Fruit fly (Drosophila melanogaster) whole organism, embryonic: ENCODE data around the gene RAF2.
A peak's percentile ranks its signal among the peaks of the same experiment; 100 is the strongest.

ENCODE experiments used
- Abd-B ChIP-seq: fragments of 200-800 bp; sonication (Bioruptor generic); optimal IDR thresholded peaks from 2 replicates; lab custom pipeline; 2018; ENCODE audit warnings: missing biosample characterization, mild to moderate bottlenecking, missing genetic modification characterization, moderate library complexity
- Atf6 ChIP-seq: fragments of 200-800 bp; sonication (Bioruptor generic); IDR thresholded peaks from 2 replicates; pipeline ENCODE4 v1.3.6; 2022; ENCODE audit warnings: missing biosample characterization, missing genetic modification characterization
- Blimp-1 ChIP-seq: fragments of 200-800 bp; sonication (Bioruptor generic); optimal IDR thresholded peaks from 3 replicates; lab custom pipeline; 2018; ENCODE audit warnings: missing biosample characterization, missing genetic modification characterization, mild to moderate bottlenecking, moderate library complexity, missing genetic modification reagents
- CG10462 ChIP-seq: fragments of 200-800 bp; sonication (Bioruptor generic); optimal IDR thresholded peaks from 2 replicates; lab custom pipeline; 2016; ENCODE audit warnings: missing biosample characterization, missing genetic modification characterization
- CG11456 ChIP-seq: fragments of 200-800 bp; sonication (Bioruptor generic); IDR thresholded peaks from 3 replicates; pipeline ENCODE4 v1.3.6; 2022; ENCODE audit warnings: missing biosample characterization, missing genetic modification characterization
- CG12769 ChIP-seq: fragments of 200-800 bp; sonication (Bioruptor generic); optimal IDR thresholded peaks from 2 replicates; lab custom pipeline; 2019; ENCODE audit warnings: missing biosample characterization, mild to moderate bottlenecking, missing genetic modification characterization, moderate library complexity
- CG13775 ChIP-seq: fragments of 200-800 bp; sonication (Bioruptor generic); optimal IDR thresholded peaks from 3 replicates; lab custom pipeline; 2017; ENCODE audit warnings: missing biosample characterization, mild to moderate bottlenecking, missing genetic modification characterization
- CG18011 ChIP-seq: fragments of 200-800 bp; sonication (Bioruptor generic); optimal IDR thresholded peaks from 2 replicates; lab custom pipeline; 2017; ENCODE audit warnings: missing biosample characterization, missing genetic modification characterization, mild to moderate bottlenecking, moderate library complexity, missing genotype
- CG1832 ChIP-seq: fragments of 200-800 bp; sonication (Bioruptor generic); optimal IDR thresholded peaks from 2 replicates; lab custom pipeline; 2017; ENCODE audit warnings: missing biosample characterization, mild to moderate bottlenecking, missing genetic modification characterization, inconsistent platforms
- CG18619 ChIP-seq: fragments of 200-800 bp; sonication (Bioruptor generic); optimal IDR thresholded peaks from 3 replicates; lab custom pipeline; 2017; ENCODE audit warnings: missing biosample characterization, mild to moderate bottlenecking, missing genetic modification characterization
- CG2116 ChIP-seq: fragments of 200-800 bp; sonication (Bioruptor generic); optimal IDR thresholded peaks from 3 replicates; lab custom pipeline; 2018; ENCODE audit warnings: missing biosample characterization, mild to moderate bottlenecking, missing genetic modification characterization
- CG32532 ChIP-seq: fragments of 200-800 bp; sonication (Bioruptor generic); IDR thresholded peaks from 2 replicates; pipeline ENCODE4 v1.3.6; 2022; ENCODE audit warnings: missing biosample characterization, missing genetic modification characterization
- CG43689 ChIP-seq: fragments of 200-800 bp; sonication (Bioruptor generic); IDR thresholded peaks from 2 replicates; pipeline ENCODE4 v1.3.6; 2022; ENCODE audit warnings: missing biosample characterization, missing genetic modification characterization
- CG6175 ChIP-seq: fragments of 200-800 bp; sonication (Bioruptor generic); IDR thresholded peaks from 3 replicates; pipeline ENCODE4 v1.3.6; 2022; ENCODE audit warnings: missing biosample characterization, missing genetic modification characterization
- CG8924 ChIP-seq: fragments of 200-800 bp; optimal IDR thresholded peaks from 3 replicates; lab custom pipeline; 2019; ENCODE audit warnings: missing biosample characterization, mild to moderate bottlenecking, missing genetic modification characterization, moderate library complexity
- CG9876 ChIP-seq: fragments of 200-800 bp; sonication (Bioruptor generic); optimal IDR thresholded peaks from 2 replicates; lab custom pipeline; 2016; ENCODE audit warnings: missing biosample characterization, missing genetic modification characterization
- Dek ChIP-seq: fragments of 200-800 bp; sonication (Bioruptor generic); optimal IDR thresholded peaks from 3 replicates; lab custom pipeline; 2019; ENCODE audit warnings: missing biosample characterization, mild to moderate bottlenecking, missing genetic modification characterization, moderate library complexity
- Dp ChIP-seq: fragments of 200-800 bp; sonication (Bioruptor generic); optimal IDR thresholded peaks from 2 replicates; lab custom pipeline; 2018; ENCODE audit warnings: missing biosample characterization, mild to moderate bottlenecking, missing genetic modification characterization, moderate library complexity
- Dref ChIP-seq: fragments of 200-800 bp; sonication (Bioruptor generic); IDR thresholded peaks from 2 replicates; pipeline ENCODE4 v1.3.6; 2022; ENCODE audit warnings: missing biosample characterization, missing genetic modification characterization
- Ets65A ChIP-seq: fragments of 200-800 bp; sonication (Bioruptor generic); peaks from one replicate; lab custom pipeline; 2016; ENCODE audit warnings: missing biosample characterization, missing genetic modification characterization
- Gug ChIP-seq: fragments of 200-800 bp; sonication (Bioruptor generic); IDR thresholded peaks from 4 replicates; pipeline ENCODE4 v1.3.6; 2022; ENCODE audit warnings: missing biosample characterization, missing genetic modification characterization
- HLH4C ChIP-seq: fragments of 200-800 bp; sonication (Bioruptor generic); IDR thresholded peaks from 3 replicates; pipeline ENCODE4 v1.3.6; 2022; ENCODE audit warnings: missing biosample characterization, missing genetic modification characterization; ENCODE audit not compliant: partially characterized antibody
- Hsf ChIP-seq: fragments of 200-800 bp; sonication (Bioruptor generic); optimal IDR thresholded peaks from 3 replicates; lab custom pipeline; 2016; ENCODE audit warnings: missing biosample characterization, missing genetic modification characterization
- MESR4 ChIP-seq: fragments of 200-800 bp; sonication (Bioruptor generic); optimal IDR thresholded peaks from 2 replicates; lab custom pipeline; 2018; ENCODE audit warnings: missing biosample characterization, mild to moderate bottlenecking, missing genetic modification characterization, moderate library complexity
- Med ChIP-seq: fragments of 200-800 bp; sonication (Bioruptor generic); peaks from one replicate; lab custom pipeline; 2016; ENCODE audit warnings: missing biosample characterization, missing genetic modification characterization, mild to moderate bottlenecking, inconsistent platforms, moderate library complexity
- Myb ChIP-seq: fragments of 200-800 bp; sonication (Bioruptor generic); optimal IDR thresholded peaks from 2 replicates; lab custom pipeline; 2016; ENCODE audit warnings: missing biosample characterization, missing genetic modification characterization
- NC2α ChIP-seq: fragments of 200-800 bp; sonication (Bioruptor generic); optimal IDR thresholded peaks from 2 replicates; lab custom pipeline; 2016; ENCODE audit warnings: missing biosample characterization, missing genetic modification characterization
- PHDP ChIP-seq: fragments of 200-800 bp; sonication (Bioruptor generic); optimal IDR thresholded peaks from 3 replicates; lab custom pipeline; 2018; ENCODE audit warnings: missing biosample characterization, mild to moderate bottlenecking, missing genetic modification characterization, moderate library complexity
- Six4 ChIP-seq: fragments of 200-800 bp; sonication (Bioruptor generic); optimal IDR thresholded peaks from 2 replicates; lab custom pipeline; 2016; ENCODE audit warnings: missing biosample characterization, missing genetic modification characterization
- Sox100B ChIP-seq: fragments of 200-800 bp; sonication (Bioruptor generic); optimal IDR thresholded peaks from 3 replicates; lab custom pipeline; 2018; ENCODE audit warnings: missing biosample characterization, mild to moderate bottlenecking, missing genetic modification characterization
- Xrp1 ChIP-seq: fragments of 200-800 bp; sonication (Bioruptor generic); IDR thresholded peaks from 2 replicates; pipeline ENCODE4 v1.3.6; 2022; ENCODE audit warnings: missing biosample characterization, missing genetic modification characterization
- chinmo ChIP-seq: fragments of 200-800 bp; sonication (Bioruptor generic); IDR thresholded peaks from 4 replicates; pipeline ENCODE4 v1.3.6; 2022; ENCODE audit warnings: missing biosample characterization, missing genetic modification characterization; ENCODE audit not compliant: partially characterized antibody
- dysf ChIP-seq: fragments of 200-800 bp; sonication (Bioruptor generic); IDR thresholded peaks from 3 replicates; pipeline ENCODE4 v1.3.6; 2022; ENCODE audit warnings: missing biosample characterization, missing genetic modification characterization
- ftz-f1 ChIP-seq: fragments of 200-800 bp; sonication (Bioruptor generic); optimal IDR thresholded peaks from 2 replicates; lab custom pipeline; 2016; ENCODE audit warnings: missing biosample characterization, missing genetic modification characterization
- kay ChIP-seq: fragments of 200-800 bp; sonication (Bioruptor generic); optimal IDR thresholded peaks from 2 replicates; lab custom pipeline; 2016; ENCODE audit warnings: missing biosample characterization, missing genetic modification characterization
- lab ChIP-seq: fragments of 200-800 bp; sonication (Bioruptor generic); optimal IDR thresholded peaks from 3 replicates; lab custom pipeline; 2017; ENCODE audit warnings: missing biosample characterization, missing genetic modification characterization, mild to moderate bottlenecking, moderate library complexity, missing genetic modification reagents
- luna ChIP-seq: fragments of 200-800 bp; sonication (Bioruptor generic); optimal IDR thresholded peaks from 2 replicates; lab custom pipeline; 2016; ENCODE audit warnings: missing biosample characterization, missing genetic modification characterization
- oc ChIP-seq: fragments of 200-800 bp; sonication (Bioruptor generic); optimal IDR thresholded peaks from 2 replicates; lab custom pipeline; 2018; ENCODE audit warnings: missing biosample characterization, mild to moderate bottlenecking, missing genetic modification characterization, moderate library complexity
- onecut ChIP-seq: fragments of 200-800 bp; sonication (Bioruptor generic); IDR thresholded peaks from 2 replicates; pipeline ENCODE4 v1.3.6; 2022; ENCODE audit warnings: missing biosample characterization, missing genetic modification characterization
- pfk ChIP-seq: fragments of 200-800 bp; sonication (Bioruptor generic); optimal IDR thresholded peaks from 2 replicates; lab custom pipeline; 2018; ENCODE audit warnings: missing biosample characterization, mild to moderate bottlenecking, missing genetic modification characterization, moderate library complexity
- prd ChIP-seq, 3 experiments: fragments of >200 bp in 2 of 3; fragments of 200-800 bp in 1 of 3; sonication (Bioruptor generic) in 1 of 3; optimal IDR thresholded peaks in 2 of 3; IDR thresholded peaks in 1 of 3; 2 replicates in 2 of 3; 3 replicates in 1 of 3; pipeline versions ENCODE4 v1.3.6 to Lab custom; 2017 to 2022; ENCODE audit warnings: missing biosample characterization in 1 of 3, missing genetic modification characterization in 1 of 3
- pros ChIP-seq: fragments of 200-800 bp; sonication (Bioruptor generic); optimal IDR thresholded peaks from 3 replicates; lab custom pipeline; 2019; ENCODE audit warnings: missing biosample characterization, mild to moderate bottlenecking, missing genetic modification characterization, moderate library complexity
- sd ChIP-seq: fragments of 200-800 bp; sonication (Bioruptor generic); optimal IDR thresholded peaks from 3 replicates; lab custom pipeline; 2018; ENCODE audit warnings: missing biosample characterization, mild to moderate bottlenecking, missing genetic modification characterization, moderate library complexity
- stc ChIP-seq: fragments of 200-800 bp; sonication (Bioruptor generic); IDR thresholded peaks from 2 replicates; pipeline ENCODE4 v1.3.6; 2022; ENCODE audit warnings: missing biosample characterization, missing genetic modification characterization
- tll ChIP-seq, 2 experiments: fragments of 200-800 bp in 1 of 2; fragments of >200 bp in 1 of 2; sonication (Bioruptor generic) in 1 of 2; optimal IDR thresholded peaks; 2 replicates each; lab custom pipeline; 2017 to 2019; ENCODE audit warnings: missing biosample characterization in 2 of 2, missing genetic modification characterization in 2 of 2, mild to moderate bottlenecking in 1 of 2, moderate library complexity in 1 of 2
- ttk ChIP-seq: fragments of 200-800 bp; sonication (Bioruptor generic); IDR thresholded peaks from 2 replicates; pipeline ENCODE4 v2.1.2; 2022; ENCODE audit warnings: missing biosample characterization, missing genetic modification characterization
- vvl ChIP-seq: fragments of 200-800 bp; sonication (Bioruptor generic); IDR thresholded peaks from 2 replicates; pipeline ENCODE4 v1.3.6; 2022; ENCODE audit warnings: missing biosample characterization, missing genetic modification characterization
- wek ChIP-seq: fragments of 200-800 bp; sonication (Bioruptor generic); optimal IDR thresholded peaks from 3 replicates; lab custom pipeline; 2018; ENCODE audit warnings: missing biosample characterization, mild to moderate bottlenecking, missing genetic modification characterization, moderate library complexity

RAF2 gene

dm6 chr3L:16385880-16386584, at the start of gene RAF2, which contains the start of gene Agpat3 (continued):
- no peak for TF ChIP-seq prd (optimal IDR thresholded peaks at IDR 0.05; lab: Kevin White, UChicago)
- peak; percentile 67; the same call in 2 of the 3 replicates for TF ChIP-seq prd (GFP tag; IDR thresholded peaks at IDR 0.05; lab: Robert Waterston, UW)
- peak; percentile 85 for TF ChIP-seq Ets65A (GFP tag; lab: Kevin White, UChicago)
- TF ChIP-seq dysf (GFP tag; lab: Robert Waterston, UW) = peak; percentile 56; the same call in 1 of the 3 replicates
- peak; percentile 9 for TF ChIP-seq Dp
- peak; percentile 46 for TF ChIP-seq Dek
- TF ChIP-seq kay (GFP tag; lab: Kevin White, UChicago) = no peak
- peak; percentile 21 for TF ChIP-seq Six4 (GFP tag; lab: Kevin White, UChicago)
- no peak for TF ChIP-seq lab (GFP tag; lab: Kevin White, UChicago)
- no peak for TF ChIP-seq CG1832
- TF ChIP-seq CG13775 = peak; percentile 54
- TF ChIP-seq wek = no peak

DNA sequence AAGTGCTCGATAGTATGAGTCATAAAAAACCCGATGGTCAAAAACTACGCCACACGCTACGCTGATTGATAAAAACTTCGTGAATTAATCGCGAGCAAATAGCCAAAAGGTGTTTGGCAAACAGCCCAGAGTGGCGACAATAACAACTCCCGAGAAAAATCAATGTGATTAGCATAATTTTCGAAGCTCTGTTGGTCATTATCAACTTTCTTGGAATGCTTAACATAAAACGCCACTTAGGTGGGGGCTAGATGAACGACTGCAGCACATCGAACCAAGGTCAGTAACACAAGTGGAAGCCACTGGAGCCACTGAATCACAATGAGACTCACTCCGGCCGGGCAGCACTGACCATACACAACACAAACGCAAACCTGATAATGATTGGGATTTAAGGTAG, 48.4 kb upstream of the RAF2 start:
- TF ChIP-seq CG32532 (0 out of 2 replicates have a peak, but pooled peaks have one; percentile 10), NC2α (GFP tag; lab: Kevin White, UChicago) (no peak), CG8924 (tag; lab: Kevin White, UChicago) (no peak), vvl (GFP tag; lab: Robert Waterston, UW) (peak; percentile 83), Sox100B (GFP tag; lab: Kevin White, UChicago) (no peak), Ets65A (GFP tag; lab: Kevin White, UChicago) (peak; percentile 2), CG18619 (no peak), ftz-f1 (GFP tag; lab: Kevin White, UChicago) (peak; percentile 48), CG6175 (GFP tag; lab: Robert Waterston, UW) (0 out of 3 replicates have a peak, but pooled peaks have one; percentile 25), Xrp1 (GFP tag; lab: Robert Waterston, UW) (no peak), luna (GFP tag; lab: Kevin White, UChicago) (no peak), oc (tag; lab: Kevin White, UChicago) (peak; percentile 47), chinmo (GFP tag; lab: Robert Waterston, UW) (peak; percentile 71; the same call in 1 of the 4 replicates), CG9876 (GFP tag; lab: Kevin White, UChicago) (no peak), Med (GFP tag; lab: Kevin White, UChicago) (peak; percentile 20), tll (GFP tag; optimal IDR thresholded peaks at IDR 0.05; lab: Kevin White, UChicago) (no peak), CG18011 (GFP tag; lab: Kevin White, UChicago) (no peak), Hsf (GFP tag; lab: Kevin White, UChicago) (no peak), pros (GFP tag; lab: Kevin White, UChicago) (peak; percentile 62), Atf6 (GFP tag; lab: Robert Waterston, UW) (no peak), ttk (GFP tag; lab: Robert Waterston, UW) (no peak), sd (tag; lab: Kevin White, UChicago) (peak; percentile 66), CG43689 (GFP tag; lab: Robert Waterston, UW) (0 out of 2 replicates have a peak, but pooled peaks have one; percentile 10), CG2116 (GFP tag; lab: Kevin White, UChicago) (no peak), pfk (no peak), Dref (GFP tag; lab: Robert Waterston, UW) (no peak), MESR4 (GFP tag; lab: Kevin White, UChicago) (no peak), CG12769 (tag; lab: Kevin White, UChicago) (peak; percentile 68), HLH4C (no peak), Blimp-1 (GFP tag; lab: Kevin White, UChicago) (peak; percentile 63), CG11456 (GFP tag; lab: Robert Waterston, UW) (no peak), Abd-B (GFP tag; lab: Kevin White, UChicago) (no peak), PHDP (tag; lab: Kevin White, UChicago) (no peak), onecut (peak; percentile 61), Gug (GFP tag; lab: Robert Waterston, UW) (no peak), CG10462 (GFP tag; lab: Kevin White, UChicago) (no peak), Myb (GFP tag; lab: Kevin White, UChicago) (no peak), stc (GFP tag; lab: Robert Waterston, UW) (no peak)
